Worm (Caenorhabditis elegans) whole organism, mixed stage, embryonic: ENCODE data around the gene C25E10.7.

Experiments
- ceh-83 ChIP-seq: fragments of 200-800 bp; sonication (Bioruptor generic); optimal IDR thresholded peaks from 2 replicates; lab custom pipeline; 2018; ENCODE audit warnings: mild to moderate bottlenecking, missing genetic modification characterization, missing compliant biosample characterization
- cnd-1 ChIP-seq: fragments of 200-800 bp; sonication (Bioruptor generic); optimal IDR thresholded peaks from 2 replicates; lab custom pipeline; 2018; ENCODE audit warnings: mild to moderate bottlenecking, missing genetic modification characterization, missing compliant biosample characterization
- lsy-2 ChIP-seq: fragments of 150-350 bp; optimal IDR thresholded peaks from 2 replicates; lab custom pipeline; 2014; ENCODE audit warnings: missing biosample characterization, missing genetic modification characterization
- nhr-76 ChIP-seq: sonication (generic microtip); optimal IDR thresholded peaks from 2 replicates; lab custom pipeline; 2017; ENCODE audit warnings: missing biosample characterization, missing genetic modification characterization
- pha-4 ChIP-seq: fragments of 150-350 bp; optimal IDR thresholded peaks from 2 replicates; lab custom pipeline; 2018; ENCODE audit warnings: missing biosample characterization, missing genetic modification reagents, missing genetic modification characterization
- unc-62 ChIP-seq: fragments of 150-350 bp; optimal IDR thresholded peaks from 2 replicates; lab custom pipeline; 2014; ENCODE audit warnings: missing biosample characterization, missing genetic modification reagents, missing genetic modification characterization

DNA sequence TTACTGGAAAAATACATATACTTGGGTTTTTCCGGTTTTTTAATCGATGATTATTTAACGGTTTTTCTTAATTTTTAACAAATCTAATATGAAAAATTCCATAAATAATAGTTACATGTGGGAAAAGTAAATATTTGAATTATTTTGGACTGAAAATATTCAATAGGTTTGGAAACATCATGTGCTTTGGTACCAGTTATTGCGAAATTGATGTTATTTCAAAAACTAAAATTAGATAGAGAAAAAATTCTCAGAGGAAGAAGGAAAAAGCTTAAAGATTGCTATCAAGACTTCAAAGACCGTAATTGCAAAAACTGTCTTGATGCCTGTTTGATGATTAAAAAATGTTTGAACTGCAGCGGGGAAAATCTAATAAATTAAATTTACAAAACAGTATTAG, 14.0 kb upstream of the C25E10.7 start:
- no peak for TF ChIP-seq nhr-76 (tag; lab: Kevin White, UChicago)
- no peak for TF ChIP-seq ceh-83 (GFP tag; lab: Kevin White, UChicago)
- no peak for TF ChIP-seq unc-62 (GFP tag; lab: Kevin White, UChicago)
- TF ChIP-seq cnd-1 (tag; lab: Kevin White, UChicago): no peak
- no peak for TF ChIP-seq pha-4 (tag; lab: Kevin White, UChicago)
- TF ChIP-seq lsy-2 (tag; lab: Kevin White, UChicago): no peak
